Worm (Caenorhabditis elegans): ENCODE measurements around the gene ndub-6.

Gene ndub-6

ce11 chrIV:11640915-11641314 lies 11.3 kb upstream of the ndub-6 start, which contains the start of gene ttr-50:
ttr-50 (minus strand) TSS chrIV:11641015.
- TF ChIP-seq ets-7 (tag; optimal IDR thresholded peaks at IDR 0.05) (no peak), tbx-37 (GFP tag; conservative IDR thresholded peaks at IDR 0.05) (no peak), ceh-13 (GFP tag; optimal IDR thresholded peaks at IDR 0.05) (no peak), sea-1 (GFP tag; conservative IDR thresholded peaks at IDR 0.05) (no peak)

ce11 chrIV:11641802-11642201 lies 10.4 kb upstream of the ndub-6 start, which contains the start of gene ZK809.1:
ZK809.1 (plus strand) TSS chrIV:11642102.
- TF ChIP-seq hmg-4 (GFP tag; optimal IDR thresholded peaks at IDR 0.05) (no peak), aly-1 (tag; optimal IDR thresholded peaks at IDR 0.05) (no peak), hnd-1 (tag; optimal IDR thresholded peaks at IDR 0.05) (no peak), ceh-13 (GFP tag; optimal IDR thresholded peaks at IDR 0.05) (no peak), B0310.2 (tag; optimal IDR thresholded peaks at IDR 0.05) (no peak), tra-4 (tag; optimal IDR thresholded peaks at IDR 0.05) (no peak), ets-7 (tag; optimal IDR thresholded peaks at IDR 0.05) (no peak), flt-1 (GFP tag; IDR thresholded peaks at IDR 0.05) (no peak), scrt-1 (GFP tag; IDR thresholded peaks at IDR 0.05) (no peak), sea-1 (GFP tag; conservative IDR thresholded peaks at IDR 0.05) (no peak), ama-1 (optimal IDR thresholded peaks at IDR 0.05) (no peak)

ce11 chrIV:11643829-11644228 lies 8.4 kb upstream of the ndub-6 start, which contains the start of gene prx-2:
prx-2 (plus strand) TSS chrIV:11644129.
- TF ChIP-seq B0310.2 (tag; optimal IDR thresholded peaks at IDR 0.05) (no peak), aly-1 (tag; optimal IDR thresholded peaks at IDR 0.05) (no peak), ets-7 (tag; optimal IDR thresholded peaks at IDR 0.05) (no peak), tbx-11 (GFP tag; IDR thresholded peaks at IDR 0.05) (no peak), ceh-13 (GFP tag; optimal IDR thresholded peaks at IDR 0.05) (no peak), ama-1 (optimal IDR thresholded peaks at IDR 0.05) (no peak), pes-1 (GFP tag; IDR thresholded peaks at IDR 0.05) (no peak), hmbx-1 (tag; optimal IDR thresholded peaks at IDR 0.05) (no peak), ceh-36 (tag; optimal IDR thresholded peaks at IDR 0.05) (no peak), hnd-1 (tag; optimal IDR thresholded peaks at IDR 0.05) (no peak), hmg-4 (GFP tag; optimal IDR thresholded peaks at IDR 0.05) (no peak)

ce11 chrIV:11644705-11645104 lies 7.5 kb upstream of the ndub-6 start:
- TF ChIP-seq B0310.2 (tag; optimal IDR thresholded peaks at IDR 0.05) (no peak), ets-7 (tag; optimal IDR thresholded peaks at IDR 0.05) (no peak), ceh-36 (tag; optimal IDR thresholded peaks at IDR 0.05) (no peak), hmg-4 (GFP tag; optimal IDR thresholded peaks at IDR 0.05) (no peak), hnd-1 (tag; optimal IDR thresholded peaks at IDR 0.05) (no peak), tra-4 (tag; optimal IDR thresholded peaks at IDR 0.05) (no peak), F13C5.2 (tag; optimal IDR thresholded peaks at IDR 0.05) (no peak), flt-1 (GFP tag; IDR thresholded peaks at IDR 0.05) (no peak), ama-1 (optimal IDR thresholded peaks at IDR 0.05) (no peak)

ce11 chrIV:11645354-11645753 lies 6.8 kb upstream of the ndub-6 start:
- TF ChIP-seq F13C5.2 (tag; optimal IDR thresholded peaks at IDR 0.05) (no peak), hnd-1 (tag; optimal IDR thresholded peaks at IDR 0.05) (no peak), flt-1 (GFP tag; IDR thresholded peaks at IDR 0.05) (no peak), tbx-11 (GFP tag; IDR thresholded peaks at IDR 0.05) (no peak), scrt-1 (GFP tag; IDR thresholded peaks at IDR 0.05) (no peak), B0310.2 (tag; optimal IDR thresholded peaks at IDR 0.05) (no peak), ceh-13 (GFP tag; optimal IDR thresholded peaks at IDR 0.05) (no peak), sea-1 (GFP tag; conservative IDR thresholded peaks at IDR 0.05) (no peak), ama-1 (optimal IDR thresholded peaks at IDR 0.05) (no peak), ceh-36 (tag; optimal IDR thresholded peaks at IDR 0.05) (no peak), hmg-4 (GFP tag; optimal IDR thresholded peaks at IDR 0.05) (no peak), tra-4 (tag; optimal IDR thresholded peaks at IDR 0.05) (no peak), pes-1 (GFP tag; IDR thresholded peaks at IDR 0.05) (no peak), aly-1 (tag; optimal IDR thresholded peaks at IDR 0.05) (no peak), tbx-37 (GFP tag; conservative IDR thresholded peaks at IDR 0.05) (no peak)

- no peak for TF ChIP-seq tra-4 (tag; optimal IDR thresholded peaks at IDR 0.05)
- no peak for TF ChIP-seq tbx-11 (GFP tag; IDR thresholded peaks at IDR 0.05)
- TF ChIP-seq flt-1 (GFP tag; IDR thresholded peaks at IDR 0.05) = no peak
- no peak for TF ChIP-seq pes-1 (GFP tag; IDR thresholded peaks at IDR 0.05)
- no peak for TF ChIP-seq hmg-4 (GFP tag; optimal IDR thresholded peaks at IDR 0.05)
- no peak for TF ChIP-seq sea-1 (GFP tag; conservative IDR thresholded peaks at IDR 0.05)
These were observed 5.3 kb upstream of the ndub-6 start for ce11 chrIV:11646908-11647307.

ce11 chrIV:11649031-11649430 lies 3.2 kb upstream of the ndub-6 start, which contains the start of gene ZK809.8:
ZK809.8 (minus strand) TSS chrIV:11649064.
- TF ChIP-seq hmbx-1 (tag; optimal IDR thresholded peaks at IDR 0.05) = no peak
- TF ChIP-seq scrt-1 (GFP tag; IDR thresholded peaks at IDR 0.05) = no peak
- no peak for TF ChIP-seq hmg-4 (GFP tag; optimal IDR thresholded peaks at IDR 0.05)
- no peak for TF ChIP-seq aly-1 (tag; optimal IDR thresholded peaks at IDR 0.05)

ce11 chrIV:11650344-11650743 lies 1.9 kb upstream of the ndub-6 start:
- TF ChIP-seq aly-1 (tag; optimal IDR thresholded peaks at IDR 0.05) (no peak), flt-1 (GFP tag; IDR thresholded peaks at IDR 0.05) (no peak), sea-1 (GFP tag; conservative IDR thresholded peaks at IDR 0.05) (no peak), pes-1 (GFP tag; IDR thresholded peaks at IDR 0.05) (no peak), tbx-11 (GFP tag; IDR thresholded peaks at IDR 0.05) (no peak), tbx-37 (GFP tag; conservative IDR thresholded peaks at IDR 0.05) (no peak), hmbx-1 (tag; optimal IDR thresholded peaks at IDR 0.05) (no peak), F13C5.2 (tag; optimal IDR thresholded peaks at IDR 0.05) (no peak), ets-7 (tag; optimal IDR thresholded peaks at IDR 0.05) (no peak), scrt-1 (GFP tag; IDR thresholded peaks at IDR 0.05) (no peak), ceh-36 (tag; optimal IDR thresholded peaks at IDR 0.05) (no peak), B0310.2 (tag; optimal IDR thresholded peaks at IDR 0.05) (no peak), ama-1 (optimal IDR thresholded peaks at IDR 0.05) (no peak), hmg-4 (GFP tag; optimal IDR thresholded peaks at IDR 0.05) (no peak), tra-4 (tag; optimal IDR thresholded peaks at IDR 0.05) (no peak), ceh-13 (GFP tag; optimal IDR thresholded peaks at IDR 0.05) (no peak), hnd-1 (tag; optimal IDR thresholded peaks at IDR 0.05) (no peak)

Measured in whole organism, early embryonic.